Worm (Caenorhabditis elegans): ENCODE data around the gene fbxa-165.

The fbxa-165 gene

DNA sequence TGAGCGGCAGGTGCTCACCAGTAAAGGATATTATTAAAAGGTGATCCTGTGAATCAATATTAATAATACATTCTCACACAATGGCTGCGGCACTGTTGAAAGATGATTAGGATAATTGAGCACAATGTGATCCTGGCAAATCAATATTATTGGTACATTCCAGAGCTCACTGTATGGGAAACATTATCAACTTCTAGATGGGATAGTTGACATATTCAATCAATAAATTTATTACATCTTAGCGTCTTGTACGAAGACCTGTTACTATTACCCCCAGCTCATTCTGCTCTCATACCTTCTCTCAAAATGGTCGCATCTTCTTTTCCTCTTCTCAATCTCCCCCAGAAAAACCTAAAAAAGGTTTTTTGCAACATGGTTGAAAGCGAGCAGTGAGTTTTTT, 48.1 kb downstream of the fbxa-165 start, which contains the start of gene fbxb-49:
fbxb-49 (plus strand) TSS at position 301 of the 400 bp plus-strand sequence.
- TF ChIP-seq hrde-1 (tag; optimal IDR thresholded peaks at IDR 0.05; ENCODE audit: borderline replicate concordance) (no peak), B0261.1 (tag; optimal IDR thresholded peaks at IDR 0.05) (no peak), ceh-40 (GFP tag; IDR thresholded peaks at IDR 0.05) (no peak), C17E4.6 (GFP tag; IDR thresholded peaks at IDR 0.05) (no peak), sea-2 (GFP tag; IDR thresholded peaks at IDR 0.05) (no peak), hmg-1.2 (GFP tag; IDR thresholded peaks at IDR 0.05) (no peak), hsf-1 (GFP tag; IDR thresholded peaks at IDR 0.05) (no peak), ztf-3 (GFP tag; optimal IDR thresholded peaks at IDR 0.05) (no peak), tbp1 (GFP tag; optimal IDR thresholded peaks at IDR 0.05) (no peak), dox-1 (GFP tag; IDR thresholded peaks at IDR 0.05) (no peak), hlh-12 (tag; optimal IDR thresholded peaks at IDR 0.05) (no peak), K11D2.4 (GFP tag; IDR thresholded peaks at IDR 0.05) (no peak), T26A5.8 (tag; optimal IDR thresholded peaks at IDR 0.05) (no peak), him-1 (tag; optimal IDR thresholded peaks at IDR 0.05) (no peak), ztf-25 (GFP tag; IDR thresholded peaks at IDR 0.05) (no peak)

DNA sequence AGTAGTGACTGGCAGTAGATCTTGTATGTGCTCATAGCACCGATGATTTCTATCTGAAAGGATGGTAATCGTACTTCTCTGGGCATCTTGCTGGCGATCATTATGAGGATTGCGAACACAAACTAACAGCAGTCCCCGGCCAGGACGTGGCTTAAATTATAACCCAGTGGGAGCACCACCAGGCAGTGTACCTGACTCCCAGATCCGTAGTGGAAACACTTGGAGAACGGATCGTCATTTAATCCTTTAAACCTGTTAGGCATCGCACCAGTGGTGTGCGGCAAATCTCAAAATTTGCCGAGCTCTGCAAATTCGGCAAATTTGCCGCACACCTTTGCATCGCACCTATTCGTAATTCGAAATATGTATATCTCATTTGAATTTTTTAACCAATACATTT, 48.6 kb downstream of the fbxa-165 start, which contains the start of gene K05F6.8:
K05F6.8 (minus strand) TSS at position 101 of the 400 bp plus-strand sequence.
- no peak for TF ChIP-seq madf-3 (GFP tag; IDR thresholded peaks at IDR 0.05)
- no peak for TF ChIP-seq madf-8 (GFP tag; conservative IDR thresholded peaks at IDR 0.05)
- TF ChIP-seq snpc-4 (GFP tag; optimal IDR thresholded peaks at IDR 0.05), result no peak
- TF ChIP-seq snpc-4 (tag; optimal IDR thresholded peaks at IDR 0.05), result no peak
- TF ChIP-seq mes-4 (tag; optimal IDR thresholded peaks at IDR 0.05), result no peak
- TF ChIP-seq athp-1 (tag; optimal IDR thresholded peaks at IDR 0.05), result no peak
- no peak for TF ChIP-seq ztf-28 (GFP tag; IDR thresholded peaks at IDR 0.05)
- TF ChIP-seq fkh-3 (tag; optimal IDR thresholded peaks at IDR 0.05), result no peak
- TF ChIP-seq hmg-20 (GFP tag; IDR thresholded peaks at IDR 0.05), result no peak
- TF ChIP-seq madf-10 (tag; optimal IDR thresholded peaks at IDR 0.05), result no peak
- no peak for TF ChIP-seq Y67H2A.10 (GFP tag; conservative IDR thresholded peaks at IDR 0.05)
- TF ChIP-seq lsy-27 (tag; optimal IDR thresholded peaks at IDR 0.05; ENCODE audit: borderline replicate concordance, insufficient read depth), result no peak
- no peak for TF ChIP-seq F10E7.11 (tag; optimal IDR thresholded peaks at IDR 0.05)
- TF ChIP-seq lir-1 (GFP tag; conservative IDR thresholded peaks at IDR 0.05), result no peak
- TF ChIP-seq mxl-1 (tag; optimal IDR thresholded peaks at IDR 0.05), result no peak
- TF ChIP-seq Y95B8A.8 (GFP tag; IDR thresholded peaks at IDR 0.05), result no peak

Data from whole organism, young adult.